Worm (Caenorhabditis elegans): Measurements from ENCODE around the gene cest-2.3.

The cest-2.3 gene

ce11 chrV:14182860-14183259, at the start of gene cest-2.3:
cest-2.3 (minus strand) TSS chrV:14182960.
- no peak for TF ChIP-seq alr-1 (tag; optimal IDR thresholded peaks at IDR 0.05; ENCODE audit: borderline replicate concordance)
- TF ChIP-seq efl-1 (optimal IDR thresholded peaks at IDR 0.05), result no peak
- TF ChIP-seq efl-1 (GFP tag; optimal IDR thresholded peaks at IDR 0.05 in 1 of 2), result peak in 1 of 2 experiments; percentile 85

- TF ChIP-seq hlh-17 (GFP tag; optimal IDR thresholded peaks at IDR 0.05; ENCODE audit: borderline replicate concordance), result no peak
- no peak for TF ChIP-seq zag-1 (tag; optimal IDR thresholded peaks at IDR 0.05)
- TF ChIP-seq ceh-63 (GFP tag; optimal IDR thresholded peaks at IDR 0.05), result no peak
- peak; percentile 37 for TF ChIP-seq nhr-85 (tag)
- peak; percentile 33 for TF ChIP-seq blmp-1 (tag; optimal IDR thresholded peaks at IDR 0.05)
- no peak for TF ChIP-seq nhr-237 (tag; optimal IDR thresholded peaks at IDR 0.05)
- TF ChIP-seq nhr-11 (tag; optimal IDR thresholded peaks at IDR 0.05), result no peak
These were observed 48.9 kb upstream of the cest-2.3 start for ce11 chrV:14231656-14232055.

- TF ChIP-seq snu-23 (GFP tag; optimal IDR thresholded peaks at IDR 0.05), result no peak
- TF ChIP-seq hlh-17 (GFP tag; optimal IDR thresholded peaks at IDR 0.05; ENCODE audit: borderline replicate concordance), result no peak
- TF ChIP-seq fkh-10 (GFP tag; optimal IDR thresholded peaks at IDR 0.05), result no peak
- no peak for TF ChIP-seq zag-1 (tag; optimal IDR thresholded peaks at IDR 0.05)
- TF ChIP-seq blmp-1 (tag; optimal IDR thresholded peaks at IDR 0.05), result peak; percentile 75
- TF ChIP-seq rnt-1 (tag; optimal IDR thresholded peaks at IDR 0.05), result peak; percentile 37
- peak; percentile 20 for TF ChIP-seq nhr-90 (tag; optimal IDR thresholded peaks at IDR 0.05; ENCODE audit: poor library complexity)
- peak; percentile 1 for TF ChIP-seq dsc-1 (tag; optimal IDR thresholded peaks at IDR 0.05)
These were observed 48.2 kb upstream of the cest-2.3 start for ce11 chrV:14230788-14231583.

ce11 chrV:14226373-14226772, 43.6 kb upstream of the cest-2.3 start, which contains the start of gene nep-21:
nep-21 (minus strand) TSS chrV:14226473.
- TF ChIP-seq ces-1 (GFP tag; optimal IDR thresholded peaks at IDR 0.05) (no peak), hlh-4 (tag; optimal IDR thresholded peaks at IDR 0.05) (no peak), vab-15 (tag; optimal IDR thresholded peaks at IDR 0.05) (no peak), irx-1 (tag; optimal IDR thresholded peaks at IDR 0.05) (no peak), snpc-4 (tag; optimal IDR thresholded peaks at IDR 0.05) (no peak)

- TF ChIP-seq efl-1 (optimal IDR thresholded peaks at IDR 0.05) (no peak), efl-1 (GFP tag; optimal IDR thresholded peaks at IDR 0.05 in 1 of 2) (peak in 1 of 2 experiments; percentile 92), unc-30 (tag; optimal IDR thresholded peaks at IDR 0.05) (no peak)
These were observed 40.4 kb upstream of the cest-2.3 start for ce11 chrV:14223141-14223540.

- TF ChIP-seq zag-1 (tag; optimal IDR thresholded peaks at IDR 0.05) (no peak), blmp-1 (tag; optimal IDR thresholded peaks at IDR 0.05) (no peak), mdl-1 (tag; optimal IDR thresholded peaks at IDR 0.05) (no peak), efl-1 (optimal IDR thresholded peaks at IDR 0.05) (no peak), efl-1 (GFP tag; optimal IDR thresholded peaks at IDR 0.05 in 1 of 2) (no peak), Y116A8C.19 (tag; optimal IDR thresholded peaks at IDR 0.05; ENCODE audit: borderline replicate concordance) (no peak), mab-9 (GFP tag; IDR thresholded peaks at IDR 0.05) (no peak), dpl-1 (GFP tag; optimal IDR thresholded peaks at IDR 0.05) (no peak), nhr-90 (tag; optimal IDR thresholded peaks at IDR 0.05; ENCODE audit: poor library complexity) (no peak), tbx-2 (tag; optimal IDR thresholded peaks at IDR 0.05) (no peak), sup-37 (GFP tag; optimal IDR thresholded peaks at IDR 0.05) (no peak), ets-5 (GFP tag; IDR thresholded peaks at IDR 0.05) (no peak), fkh-8 (tag; optimal IDR thresholded peaks at IDR 0.05) (no peak), lin-14 (GFP tag; optimal IDR thresholded peaks at IDR 0.05) (no peak), pag-3 (tag; optimal IDR thresholded peaks at IDR 0.05; ENCODE audit: borderline replicate concordance, insufficient read depth) (no peak), zip-4 (GFP tag; optimal IDR thresholded peaks at IDR 0.05) (no peak), hlh-17 (GFP tag; optimal IDR thresholded peaks at IDR 0.05; ENCODE audit: borderline replicate concordance) (no peak), F16B12.6 (tag; optimal IDR thresholded peaks at IDR 0.05) (no peak), vab-15 (tag; optimal IDR thresholded peaks at IDR 0.05) (no peak), ztf-11 (tag; optimal IDR thresholded peaks at IDR 0.05) (no peak), efl-3 (GFP tag; optimal IDR thresholded peaks at IDR 0.05) (no peak)
These were observed 32.3 kb upstream of the cest-2.3 start, which contains the start of gene T16A9.5 for ce11 chrV:14215106-14215505. T16A9.5 (minus strand) TSS chrV:14215206.
